Fruit fly (Drosophila melanogaster) whole organism, embryonic: ENCODE data around the gene Vm26Ab.

ENCODE experiments used
- Aef1 ChIP-seq: fragments of 200-800 bp; sonication (Bioruptor generic); IDR thresholded peaks from 3 replicates; pipeline ENCODE4 v1.3.6; 2022; ENCODE audit warnings: missing biosample characterization, missing genetic modification characterization
- Antp ChIP-seq: fragments of 200-800 bp; sonication (Bioruptor generic); optimal IDR thresholded peaks from 3 replicates; lab custom pipeline; 2016; ENCODE audit warnings: missing biosample characterization, missing genetic modification characterization
- CG10274 ChIP-seq: fragments of 200-800 bp; sonication (Bioruptor generic); optimal IDR thresholded peaks from 3 replicates; lab custom pipeline; 2017; ENCODE audit warnings: missing biosample characterization, mild to moderate bottlenecking, missing genetic modification characterization
- CG11093 ChIP-seq: fragments of 200-800 bp; sonication (Bioruptor generic); IDR thresholded peaks from 3 replicates; pipeline ENCODE4 v1.3.6; 2022; ENCODE audit warnings: missing biosample characterization, missing genetic modification characterization
- CG12219 ChIP-seq: fragments of 200-800 bp; sonication (Bioruptor generic); optimal IDR thresholded peaks from 3 replicates; lab custom pipeline; 2018; ENCODE audit warnings: missing biosample characterization, mild to moderate bottlenecking, missing genetic modification characterization
- CG13775 ChIP-seq: fragments of 200-800 bp; sonication (Bioruptor generic); optimal IDR thresholded peaks from 3 replicates; lab custom pipeline; 2017; ENCODE audit warnings: missing biosample characterization, mild to moderate bottlenecking, missing genetic modification characterization
- CG15479 ChIP-seq: fragments of 200-800 bp; sonication (Bioruptor generic); optimal IDR thresholded peaks from 3 replicates; lab custom pipeline; 2019; ENCODE audit warnings: missing biosample characterization, mild to moderate bottlenecking, missing genetic modification characterization, moderate library complexity
- CG15601 ChIP-seq: fragments of 200-800 bp; sonication (Bioruptor generic); optimal IDR thresholded peaks from 3 replicates; lab custom pipeline; 2019; ENCODE audit warnings: missing biosample characterization, mild to moderate bottlenecking, missing genetic modification characterization, moderate library complexity
- CG1647 ChIP-seq: fragments of 200-800 bp; sonication (Bioruptor generic); optimal IDR thresholded peaks from 3 replicates; lab custom pipeline; 2016; ENCODE audit warnings: missing biosample characterization, missing genetic modification characterization
- CG17328 ChIP-seq: fragments of 200-800 bp; sonication (Bioruptor generic); IDR thresholded peaks from 2 replicates; pipeline ENCODE4 v1.3.6; 2022; ENCODE audit warnings: missing biosample characterization, missing genetic modification characterization
- CG18619 ChIP-seq: fragments of 200-800 bp; sonication (Bioruptor generic); optimal IDR thresholded peaks from 3 replicates; lab custom pipeline; 2017; ENCODE audit warnings: missing biosample characterization, mild to moderate bottlenecking, missing genetic modification characterization
- CG30431 ChIP-seq: fragments of 200-800 bp; sonication (Bioruptor generic); optimal IDR thresholded peaks from 2 replicates; lab custom pipeline; 2017; ENCODE audit warnings: missing biosample characterization, missing genetic modification characterization
- CG4820 ChIP-seq: fragments of 200-800 bp; sonication (Bioruptor generic); optimal IDR thresholded peaks from 3 replicates; lab custom pipeline; 2016; ENCODE audit warnings: missing biosample characterization, missing genetic modification characterization
- CG4854 ChIP-seq: fragments of 200-800 bp; sonication (Bioruptor generic); optimal IDR thresholded peaks from 2 replicates; lab custom pipeline; 2016; ENCODE audit warnings: missing biosample characterization, missing genetic modification characterization, inconsistent platforms
- CG5180 ChIP-seq: fragments of 200-800 bp; sonication (Bioruptor generic); optimal IDR thresholded peaks from 3 replicates; lab custom pipeline; 2017; ENCODE audit warnings: missing biosample characterization, missing genetic modification characterization, mild to moderate bottlenecking, moderate library complexity, missing genetic modification reagents
- CG8388 ChIP-seq: fragments of 200-800 bp; sonication (Bioruptor generic); optimal IDR thresholded peaks from 2 replicates; lab custom pipeline; 2019; ENCODE audit warnings: missing biosample characterization, mild to moderate bottlenecking, missing genetic modification characterization, moderate library complexity
- D19A ChIP-seq: fragments of 200-800 bp; optimal IDR thresholded peaks from 3 replicates; lab custom pipeline; 2019; ENCODE audit warnings: missing biosample characterization, mild to moderate bottlenecking, missing genetic modification characterization, moderate library complexity
- Deaf1 ChIP-seq: fragments of 200-800 bp; optimal IDR thresholded peaks from 3 replicates; lab custom pipeline; 2019; ENCODE audit warnings: missing biosample characterization, mild to moderate bottlenecking, missing genetic modification characterization, moderate library complexity
- Fer3 ChIP-seq: fragments of 200-800 bp; sonication (Bioruptor generic); optimal IDR thresholded peaks from 2 replicates; lab custom pipeline; 2018; ENCODE audit warnings: missing biosample characterization, mild to moderate bottlenecking, missing genetic modification characterization, moderate library complexity
- H15 ChIP-seq: fragments of 200-800 bp; sonication (Bioruptor generic); IDR thresholded peaks from 3 replicates; pipeline ENCODE4 v1.3.6; 2022; ENCODE audit warnings: missing biosample characterization, missing genetic modification characterization
- Hr3 ChIP-seq: fragments of 200-800 bp; sonication (Bioruptor generic); optimal IDR thresholded peaks from 3 replicates; lab custom pipeline; 2016; ENCODE audit warnings: missing biosample characterization, missing genetic modification characterization
- Hsf ChIP-seq: fragments of 200-800 bp; sonication (Bioruptor generic); optimal IDR thresholded peaks from 3 replicates; lab custom pipeline; 2016; ENCODE audit warnings: missing biosample characterization, missing genetic modification characterization
- Jarid2 ChIP-seq: fragments of 200-800 bp; sonication (Bioruptor generic); optimal IDR thresholded peaks from 3 replicates; lab custom pipeline; 2017; ENCODE audit warnings: mild to moderate bottlenecking, missing biosample characterization, missing genetic modification reagents, missing genetic modification characterization
- MBD-R2 ChIP-seq: fragments of 200-800 bp; sonication (Bioruptor generic); IDR thresholded peaks from 2 replicates; pipeline ENCODE4 v1.3.6; 2022; ENCODE audit warnings: missing biosample characterization, missing genetic modification characterization
- MESR4 ChIP-seq: fragments of 200-800 bp; sonication (Bioruptor generic); optimal IDR thresholded peaks from 2 replicates; lab custom pipeline; 2018; ENCODE audit warnings: missing biosample characterization, mild to moderate bottlenecking, missing genetic modification characterization, moderate library complexity
- Max ChIP-seq: fragments of 200-800 bp; sonication (Bioruptor generic); optimal IDR thresholded peaks from 2 replicates; lab custom pipeline; 2016; ENCODE audit warnings: missing biosample characterization, mild to moderate bottlenecking, missing genetic modification characterization
- Meics ChIP-seq: fragments of 200-800 bp; sonication (Bioruptor generic); optimal IDR thresholded peaks from 2 replicates; lab custom pipeline; 2017; ENCODE audit warnings: missing biosample characterization, mild to moderate bottlenecking, missing genetic modification characterization
- Oli ChIP-seq: fragments of 200-800 bp; sonication (Bioruptor generic); optimal IDR thresholded peaks from 2 replicates; lab custom pipeline; 2018; ENCODE audit warnings: missing biosample characterization, mild to moderate bottlenecking, missing genetic modification characterization, moderate library complexity
- Opbp ChIP-seq: fragments of 200-800 bp; sonication (Bioruptor generic); IDR thresholded peaks from 3 replicates; pipeline ENCODE4 v1.3.6; 2022; ENCODE audit warnings: missing biosample characterization, missing genetic modification characterization; ENCODE audit not compliant: partially characterized antibody
- Poxn ChIP-seq: fragments of 200-800 bp; sonication (Bioruptor generic); IDR thresholded peaks from 2 replicates; pipeline ENCODE4 v1.3.6; 2022; ENCODE audit warnings: missing biosample characterization, missing genetic modification characterization
- Side ChIP-seq: fragments of 200-800 bp; sonication (Bioruptor generic); optimal IDR thresholded peaks from 2 replicates; lab custom pipeline; 2016; ENCODE audit warnings: missing biosample characterization, missing genetic modification characterization
- ase ChIP-seq: fragments of 200-800 bp; sonication (Bioruptor generic); IDR thresholded peaks from 3 replicates; pipeline ENCODE4 v1.3.6; 2022; ENCODE audit warnings: missing biosample characterization, missing genetic modification characterization
- chinmo ChIP-seq: fragments of 200-800 bp; sonication (Bioruptor generic); IDR thresholded peaks from 4 replicates; pipeline ENCODE4 v1.3.6; 2022; ENCODE audit warnings: missing biosample characterization, missing genetic modification characterization; ENCODE audit not compliant: partially characterized antibody
- ci ChIP-seq: fragments of 200-800 bp; sonication (Bioruptor generic); IDR thresholded peaks from 3 replicates; pipeline ENCODE4 v1.3.6; 2022; ENCODE audit warnings: missing biosample characterization, missing genetic modification characterization
- corto ChIP-seq: fragments of 200-800 bp; sonication (Bioruptor generic); optimal IDR thresholded peaks from 2 replicates; lab custom pipeline; 2016; ENCODE audit warnings: missing biosample characterization, mild to moderate bottlenecking, missing genetic modification characterization, moderate library complexity
- crol ChIP-seq: fragments of 200-800 bp; sonication (Bioruptor generic); IDR thresholded peaks from 2 replicates; pipeline ENCODE4 v1.3.6; 2022; ENCODE audit warnings: missing biosample characterization, missing genetic modification characterization
- dmrt11E ChIP-seq: fragments of 200-800 bp; sonication (Bioruptor generic); optimal IDR thresholded peaks from 3 replicates; lab custom pipeline; 2018; ENCODE audit warnings: missing biosample characterization, mild to moderate bottlenecking, missing genetic modification characterization, moderate library complexity
- fu2 ChIP-seq: fragments of 200-800 bp; sonication (Bioruptor generic); optimal IDR thresholded peaks from 2 replicates; lab custom pipeline; 2016; ENCODE audit warnings: missing biosample characterization, missing genetic modification characterization
- jing ChIP-seq: fragments of 200-800 bp; sonication (Bioruptor generic); optimal IDR thresholded peaks from 2 replicates; lab custom pipeline; 2018; ENCODE audit warnings: missing biosample characterization, mild to moderate bottlenecking, missing genetic modification characterization
- lab ChIP-seq: fragments of 200-800 bp; sonication (Bioruptor generic); optimal IDR thresholded peaks from 3 replicates; lab custom pipeline; 2017; ENCODE audit warnings: missing biosample characterization, missing genetic modification characterization, mild to moderate bottlenecking, moderate library complexity, missing genetic modification reagents
- lbe ChIP-seq: fragments of 200-800 bp; sonication (Bioruptor generic); optimal IDR thresholded peaks from 2 replicates; lab custom pipeline; 2016; ENCODE audit warnings: missing biosample characterization, mild to moderate bottlenecking, missing genetic modification characterization
- lov ChIP-seq, 2 experiments: fragments of 200-800 bp in 1 of 2; fragments of >200 bp in 1 of 2; sonication (Bioruptor generic) in 1 of 2; IDR thresholded peaks in 1 of 2; optimal IDR thresholded peaks in 1 of 2; 2 replicates in 1 of 2; 3 replicates in 1 of 2; pipeline versions ENCODE4 v1.3.6 to Lab custom; 2017 to 2022; ENCODE audit warnings: missing biosample characterization in 1 of 2, missing genetic modification characterization in 1 of 2
- mirr ChIP-seq: fragments of 200-800 bp; sonication (Bioruptor generic); optimal IDR thresholded peaks from 3 replicates; lab custom pipeline; 2018; ENCODE audit warnings: missing biosample characterization, mild to moderate bottlenecking, missing genetic modification characterization
- nerfin-1 ChIP-seq: fragments of 200-800 bp; sonication (Bioruptor generic); optimal IDR thresholded peaks from 3 replicates; lab custom pipeline; 2019; ENCODE audit warnings: missing biosample characterization, mild to moderate bottlenecking, missing genetic modification characterization, moderate library complexity
- ro ChIP-seq: fragments of 200-800 bp; sonication (Bioruptor generic); IDR thresholded peaks from 2 replicates; pipeline ENCODE4 v1.3.6; 2022; ENCODE audit warnings: missing biosample characterization, missing genetic modification characterization
- z ChIP-seq: fragments of 200-800 bp; sonication (Bioruptor generic); IDR thresholded peaks from 3 replicates; pipeline ENCODE4 v1.3.6; 2022; ENCODE audit warnings: missing biosample characterization, missing genetic modification characterization
- zfh1 ChIP-seq: fragments of 200-800 bp; sonication (Bioruptor generic); IDR thresholded peaks from 3 replicates; pipeline ENCODE4 v1.3.6; 2022; ENCODE audit warnings: missing biosample characterization, missing genetic modification characterization

Gene Vm26Ab

DNA sequence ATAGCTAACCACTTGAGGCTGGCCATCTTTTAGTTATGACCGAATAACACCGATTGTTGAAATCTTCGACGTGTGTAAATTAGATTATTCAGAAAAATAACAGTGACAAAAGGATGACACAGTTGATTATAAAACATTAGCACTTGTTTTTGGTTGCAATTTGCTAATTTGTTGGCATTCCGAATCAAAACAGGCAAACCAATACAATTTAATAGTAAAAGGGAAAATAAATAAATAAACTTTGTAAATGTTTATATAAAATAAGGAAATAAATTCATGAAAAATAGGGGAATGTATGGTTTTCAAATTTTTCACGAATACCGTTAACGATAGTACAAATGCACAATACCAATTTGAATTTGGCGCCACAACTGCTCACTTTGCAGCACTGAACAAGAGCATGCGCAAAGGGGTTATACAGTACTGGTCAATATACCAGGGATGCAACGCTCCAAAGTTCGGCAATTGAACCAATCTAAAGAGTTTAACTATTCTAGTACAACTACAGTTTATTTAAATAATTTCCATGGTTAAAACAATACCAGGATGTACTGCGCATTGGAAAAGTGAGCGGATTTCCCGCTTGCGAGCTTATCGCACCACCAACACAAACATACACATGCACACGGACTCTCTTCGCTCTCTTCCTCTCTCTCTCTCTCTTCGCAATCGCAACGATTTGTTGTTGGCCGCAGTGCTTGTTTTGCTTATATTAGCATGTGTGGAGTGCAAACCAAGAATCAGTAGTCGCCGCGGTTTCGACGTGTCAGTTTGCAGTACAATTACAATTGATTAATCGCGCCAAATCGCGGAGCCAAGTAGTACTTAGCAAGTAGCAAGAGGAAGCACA lies 13.3 kb upstream of the Vm26Ab start, which contains the start of the genes Sfp26Ad and Gpdh1 (continued):
- TF ChIP-seq CG4820 (peak; percentile 66), D19A (peak; percentile 25), crol (no peak), Oli (tag; lab: Kevin White, UChicago) (peak; percentile 22), MESR4 (peak; percentile 65), jing (GFP tag; lab: Kevin White, UChicago) (peak; percentile 21), ro (no peak), H15 (GFP tag; lab: Robert Waterston, UW) (peak; percentile 58; the same call in 2 of the 3 replicates), CG10274 (GFP tag; lab: Kevin White, UChicago) (no peak), corto (GFP tag; lab: Kevin White, UChicago) (peak; percentile 75), Aef1 (peak; percentile 63; the same call in 1 of the 3 replicates), Jarid2 (GFP tag; lab: Kevin White, UChicago) (peak; percentile 87), Max (GFP tag; lab: Kevin White, UChicago) (peak; percentile 79), CG15601 (tag; lab: Kevin White, UChicago) (peak; percentile 69), lbe (GFP tag; lab: Kevin White, UChicago) (peak; percentile 80), ci (GFP tag; lab: Robert Waterston, UW) (peak; percentile 91), CG18619 (GFP tag; lab: Kevin White, UChicago) (peak; percentile 58), z (0 out of 3 replicates have a peak, but pooled peaks have one; percentile 22), CG1647 (GFP tag; lab: Kevin White, UChicago) (peak; percentile 83), Opbp (peak; percentile 54; the same call in 2 of the 3 replicates), CG12219 (peak; percentile 23), Deaf1 (tag; lab: Kevin White, UChicago) (peak; percentile 42), Antp (GFP tag; lab: Kevin White, UChicago) (peak; percentile 80), lab (GFP tag; lab: Kevin White, UChicago) (peak; percentile 87), dmrt11E (tag; lab: Kevin White, UChicago) (peak; percentile 38), CG30431 (peak; percentile 48), CG4854 (GFP tag; lab: Kevin White, UChicago) (peak; percentile 64), Hr3 (GFP tag; lab: Kevin White, UChicago) (peak; percentile 70), CG8388 (GFP tag; lab: Kevin White, UChicago) (peak; percentile 66), CG17328 (GFP tag; lab: Robert Waterston, UW) (peak; percentile 66; the same call in 1 of the 2 replicates), MBD-R2 (GFP tag; lab: Robert Waterston, UW) (peak; percentile 75), chinmo (GFP tag; lab: Robert Waterston, UW) (peak; percentile 94; the same call in 3 of the 4 replicates), Hsf (GFP tag; lab: Kevin White, UChicago) (peak; percentile 77), ase (peak; percentile 43; the same call in 1 of the 3 replicates), nerfin-1 (tag; lab: Kevin White, UChicago) (peak; percentile 35), lov (optimal IDR thresholded peaks at IDR 0.05; lab: Kevin White, UChicago) (no peak), lov (GFP tag; IDR thresholded peaks at IDR 0.05; lab: Robert Waterston, UW) (peak; percentile 43; the same call in 1 of the 3 replicates), mirr (GFP tag; lab: Kevin White, UChicago) (peak; percentile 72), Fer3 (tag; lab: Kevin White, UChicago) (peak; percentile 61), Meics (GFP tag; lab: Kevin White, UChicago) (peak; percentile 74), Poxn (GFP tag; lab: Robert Waterston, UW) (no peak), zfh1 (GFP tag; lab: Robert Waterston, UW) (peak; percentile 75; the same call in 2 of the 3 replicates), CG11093 (no peak), fu2 (GFP tag; lab: Kevin White, UChicago) (peak; percentile 54), CG13775 (GFP tag; lab: Kevin White, UChicago) (peak; percentile 72), CG5180 (GFP tag; lab: Kevin White, UChicago) (peak; percentile 17), CG15479 (GFP tag; lab: Kevin White, UChicago) (peak; percentile 90), Side (GFP tag; lab: Kevin White, UChicago) (peak; percentile 79)
